Worm (Caenorhabditis elegans): ENCODE data around the gene F54F2.9.

ce11 chrIII:8784500-8784899, 42.5 kb downstream of the F54F2.9 start:
- TF ChIP-seq ceh-36 (tag; optimal IDR thresholded peaks at IDR 0.05) (no peak), ama-1 (optimal IDR thresholded peaks at IDR 0.05) (no peak), hmg-4 (GFP tag; optimal IDR thresholded peaks at IDR 0.05) (no peak), pes-1 (GFP tag; IDR thresholded peaks at IDR 0.05) (no peak), F13C5.2 (tag; optimal IDR thresholded peaks at IDR 0.05) (no peak), hmbx-1 (tag; optimal IDR thresholded peaks at IDR 0.05) (no peak), aly-1 (tag; optimal IDR thresholded peaks at IDR 0.05) (no peak)

All from whole organism, early embryonic.